Fruit fly (Drosophila melanogaster): ENCODE results near the gene tko.
A peak's percentile ranks its signal among the peaks of the same experiment; 100 is the strongest.

tko gene

dm6 chrX:2461421-2462393 is 17.9 kb upstream of the tko start (continued):
- no peak for TF ChIP-seq sc (optimal IDR thresholded peaks at IDR 0.05)
- peak; percentile 5 for TF ChIP-seq sc (GFP tag; optimal IDR thresholded peaks at IDR 0.05)
- no peak for TF ChIP-seq Camta (GFP tag; optimal IDR thresholded peaks at IDR 0.05)
- TF ChIP-seq CG18599 (GFP tag; optimal IDR thresholded peaks at IDR 0.05): no peak
- no peak for TF ChIP-seq fd64A (GFP tag; optimal IDR thresholded peaks at IDR 0.05)
- TF ChIP-seq Dref (GFP tag; IDR thresholded peaks at IDR 0.05): no peak
- TF ChIP-seq dysf (GFP tag; IDR thresholded peaks at IDR 0.05): no peak
- TF ChIP-seq CG2202 (tag; optimal IDR thresholded peaks at IDR 0.05): peak; percentile 39
- TF ChIP-seq CG12236 (GFP tag; optimal IDR thresholded peaks at IDR 0.05): no peak
- no peak for TF ChIP-seq slou (GFP tag; optimal IDR thresholded peaks at IDR 0.05)
- peak; percentile 52 for TF ChIP-seq CG3407 (GFP tag; optimal IDR thresholded peaks at IDR 0.05)
- no peak for TF ChIP-seq Lim3 (GFP tag; IDR thresholded peaks at IDR 0.05)
- no peak for TF ChIP-seq CG2116 (GFP tag; optimal IDR thresholded peaks at IDR 0.05)
- TF ChIP-seq CG34376 (GFP tag; optimal IDR thresholded peaks at IDR 0.05): no peak
- no peak for TF ChIP-seq GATAe (GFP tag; conservative IDR thresholded peaks at IDR 0.05)
- TF ChIP-seq Bgb (GFP tag; IDR thresholded peaks at IDR 0.05; ENCODE audit: partially characterized antibody): no peak
- no peak for TF ChIP-seq CG15269 (tag; optimal IDR thresholded peaks at IDR 0.05)
- TF ChIP-seq Hsf (GFP tag; optimal IDR thresholded peaks at IDR 0.05): no peak
- no peak for TF ChIP-seq CG6854 (GFP tag; optimal IDR thresholded peaks at IDR 0.05)
- TF ChIP-seq oc (tag; optimal IDR thresholded peaks at IDR 0.05): no peak
- no peak for TF ChIP-seq Oaz (GFP tag; IDR thresholded peaks at IDR 0.05)
- TF ChIP-seq TFAM (GFP tag; optimal IDR thresholded peaks at IDR 0.05): no peak
- TF ChIP-seq cg (GFP tag; optimal IDR thresholded peaks at IDR 0.05): no peak
- TF ChIP-seq pzg (GFP tag; optimal IDR thresholded peaks at IDR 0.05): no peak
- no peak for TF ChIP-seq fru (optimal IDR thresholded peaks at IDR 0.05)
- no peak for TF ChIP-seq nerfin-1 (tag; optimal IDR thresholded peaks at IDR 0.05)
- TF ChIP-seq tap (tag; optimal IDR thresholded peaks at IDR 0.05): no peak
- no peak for TF ChIP-seq BtbVII (GFP tag; optimal IDR thresholded peaks at IDR 0.05)
- TF ChIP-seq eyg (GFP tag; optimal IDR thresholded peaks at IDR 0.05): no peak
- TF ChIP-seq Myb (GFP tag; optimal IDR thresholded peaks at IDR 0.05): no peak
- TF ChIP-seq CG13775 (GFP tag; optimal IDR thresholded peaks at IDR 0.05): no peak
- TF ChIP-seq salm (tag; optimal IDR thresholded peaks at IDR 0.05): no peak
- TF ChIP-seq gsb-n (tag; optimal IDR thresholded peaks at IDR 0.05): peak; percentile 19
- TF ChIP-seq pfk (GFP tag; optimal IDR thresholded peaks at IDR 0.05): no peak
- TF ChIP-seq CG3726 (GFP tag; IDR thresholded peaks at IDR 0.05): no peak
- no peak for TF ChIP-seq Doc3 (GFP tag; IDR thresholded peaks at IDR 0.05; ENCODE audit: partially characterized antibody)
- no peak for TF ChIP-seq CG6791 (GFP tag; IDR thresholded peaks at IDR 0.05; ENCODE audit: partially characterized antibody)
- no peak for TF ChIP-seq CG32532 (GFP tag; IDR thresholded peaks at IDR 0.05)
- no peak for TF ChIP-seq Tbp (GFP tag; optimal IDR thresholded peaks at IDR 0.05)
- TF ChIP-seq Hmx (GFP tag; optimal IDR thresholded peaks at IDR 0.05): no peak
- peak; percentile 86 for TF ChIP-seq crol (GFP tag; IDR thresholded peaks at IDR 0.05)
- no peak for TF ChIP-seq pita (GFP tag; optimal IDR thresholded peaks at IDR 0.05)
- TF ChIP-seq ssp (GFP tag; IDR thresholded peaks at IDR 0.05): no peak
- TF ChIP-seq Opbp (GFP tag; IDR thresholded peaks at IDR 0.05; ENCODE audit: partially characterized antibody): no peak
- TF ChIP-seq ems (GFP tag; optimal IDR thresholded peaks at IDR 0.05): no peak
- TF ChIP-seq CG9876 (GFP tag; optimal IDR thresholded peaks at IDR 0.05): no peak
- TF ChIP-seq CG7963 (GFP tag; IDR thresholded peaks at IDR 0.05; ENCODE audit: partially characterized antibody): no peak
- TF ChIP-seq al (GFP tag; IDR thresholded peaks at IDR 0.05): no peak
- TF ChIP-seq Optix (GFP tag; IDR thresholded peaks at IDR 0.05): no peak
- TF ChIP-seq CG6813 (GFP tag; optimal IDR thresholded peaks at IDR 0.05): no peak
